Fruit fly (Drosophila melanogaster) whole organism, embryonic: ENCODE results near the gene CG13454.
A peak's percentile ranks its signal among the peaks of the same experiment; 100 is the strongest.

Source experiments
- Abd-B ChIP-seq: fragments of 200-800 bp; sonication (Bioruptor generic); optimal IDR thresholded peaks from 2 replicates; lab custom pipeline; 2018; ENCODE audit warnings: missing biosample characterization, mild to moderate bottlenecking, missing genetic modification characterization, moderate library complexity
- Atf-2 ChIP-seq: fragments of 200-800 bp; sonication (Bioruptor generic); optimal IDR thresholded peaks from 2 replicates; lab custom pipeline; 2016; ENCODE audit warnings: missing biosample characterization, missing genetic modification characterization
- B-H1 ChIP-seq: fragments of 200-800 bp; sonication (Bioruptor generic); IDR thresholded peaks from 3 replicates; pipeline ENCODE4 v1.3.6; 2022; ENCODE audit warnings: missing biosample characterization, missing genetic modification characterization
- CG1024 ChIP-seq: fragments of 200-800 bp; sonication (Bioruptor generic); IDR thresholded peaks from 2 replicates; pipeline ENCODE4 v1.3.6; 2022; ENCODE audit warnings: missing biosample characterization, missing genetic modification characterization
- CG10366 ChIP-seq: fragments of 200-800 bp; sonication (Bioruptor generic); IDR thresholded peaks from 2 replicates; pipeline ENCODE4 v1.3.6; 2022; ENCODE audit warnings: missing biosample characterization, missing genetic modification characterization
- CG10959 ChIP-seq: fragments of 200-800 bp; sonication (Bioruptor generic); IDR thresholded peaks from 2 replicates; pipeline ENCODE4 v1.3.6; 2022; ENCODE audit warnings: missing biosample characterization, missing genetic modification characterization
- CG11456 ChIP-seq: fragments of 200-800 bp; sonication (Bioruptor generic); IDR thresholded peaks from 3 replicates; pipeline ENCODE4 v1.3.6; 2022; ENCODE audit warnings: missing biosample characterization, missing genetic modification characterization
- CG11504 ChIP-seq: fragments of 200-800 bp; sonication (Bioruptor generic); optimal IDR thresholded peaks from 3 replicates; lab custom pipeline; 2019; ENCODE audit warnings: missing biosample characterization, mild to moderate bottlenecking, missing genetic modification characterization, moderate library complexity
- CG13123 ChIP-seq: fragments of 200-800 bp; sonication (Bioruptor generic); optimal IDR thresholded peaks from 2 replicates; lab custom pipeline; 2016; ENCODE audit warnings: missing biosample characterization, missing genetic modification characterization
- CG14667 ChIP-seq: fragments of 200-800 bp; sonication (Bioruptor generic); IDR thresholded peaks from 2 replicates; pipeline ENCODE4 v1.3.6; 2022; ENCODE audit warnings: missing biosample characterization, missing genetic modification characterization
- CG16815 ChIP-seq: fragments of 200-800 bp; sonication (Bioruptor generic); optimal IDR thresholded peaks from 3 replicates; lab custom pipeline; 2017; ENCODE audit warnings: missing biosample characterization, mild to moderate bottlenecking, missing genetic modification characterization
- CG17385 ChIP-seq: fragments of 200-800 bp; sonication (Bioruptor generic); optimal IDR thresholded peaks from 3 replicates; lab custom pipeline; 2018; ENCODE audit warnings: missing biosample characterization, mild to moderate bottlenecking, missing genetic modification characterization
- CG18476 ChIP-seq: fragments of 200-800 bp; sonication (Bioruptor generic); optimal IDR thresholded peaks from 2 replicates; lab custom pipeline; 2016; ENCODE audit warnings: missing biosample characterization, mild to moderate bottlenecking, missing genetic modification characterization
- CG2678 ChIP-seq: fragments of 200-800 bp; sonication (Bioruptor generic); optimal IDR thresholded peaks from 3 replicates; lab custom pipeline; 2019; ENCODE audit warnings: missing biosample characterization, mild to moderate bottlenecking, missing genetic modification characterization, moderate library complexity
- CG2875 ChIP-seq: fragments of 200-800 bp; sonication (Bioruptor generic); optimal IDR thresholded peaks from 2 replicates; lab custom pipeline; 2017; ENCODE audit warnings: missing biosample characterization, mild to moderate bottlenecking, missing genetic modification characterization, missing genetic modification reagents
- CG6854 ChIP-seq: fragments of 200-800 bp; sonication (Bioruptor generic); optimal IDR thresholded peaks from 3 replicates; lab custom pipeline; 2017; ENCODE audit warnings: missing biosample characterization, mild to moderate bottlenecking, missing genetic modification characterization
- CG7987 ChIP-seq: fragments of 200-800 bp; sonication (Bioruptor generic); optimal IDR thresholded peaks from 2 replicates; lab custom pipeline; 2018; ENCODE audit warnings: missing biosample characterization, mild to moderate bottlenecking, missing genetic modification characterization, moderate library complexity
- CG9215 ChIP-seq: fragments of 200-800 bp; sonication (Bioruptor generic); IDR thresholded peaks from 2 replicates; pipeline ENCODE4 v1.3.6; 2022; ENCODE audit warnings: missing biosample characterization, missing genetic modification characterization
- CG9817 ChIP-seq: fragments of 200-800 bp; sonication (Bioruptor generic); optimal IDR thresholded peaks from 2 replicates; lab custom pipeline; 2018; ENCODE audit warnings: missing biosample characterization, mild to moderate bottlenecking, missing genetic modification characterization, moderate library complexity
- Camta ChIP-seq: fragments of 200-800 bp; sonication (Bioruptor generic); optimal IDR thresholded peaks from 2 replicates; lab custom pipeline; 2016; ENCODE audit warnings: missing biosample characterization, missing genetic modification characterization
- HLH54F ChIP-seq: fragments of 200-800 bp; sonication (Bioruptor generic); optimal IDR thresholded peaks from 3 replicates; lab custom pipeline; 2016; ENCODE audit warnings: missing biosample characterization, missing genetic modification characterization
- Max ChIP-seq: fragments of 200-800 bp; sonication (Bioruptor generic); optimal IDR thresholded peaks from 2 replicates; lab custom pipeline; 2016; ENCODE audit warnings: missing biosample characterization, mild to moderate bottlenecking, missing genetic modification characterization
- NC2β ChIP-seq: fragments of 200-800 bp; sonication (Bioruptor generic); optimal IDR thresholded peaks from 2 replicates; lab custom pipeline; 2016; ENCODE audit warnings: missing biosample characterization, missing genetic modification characterization
- Nf-YC ChIP-seq: fragments of 200-800 bp; optimal IDR thresholded peaks from 3 replicates; lab custom pipeline; 2019; ENCODE audit warnings: missing biosample characterization, mild to moderate bottlenecking, missing genetic modification characterization, moderate library complexity
- Oaz ChIP-seq: fragments of 200-800 bp; sonication (Bioruptor generic); IDR thresholded peaks from 2 replicates; pipeline ENCODE4 v1.3.6; 2022; ENCODE audit warnings: missing biosample characterization, missing genetic modification characterization
- Spps ChIP-seq: fragments of 200-800 bp; sonication (Bioruptor generic); optimal IDR thresholded peaks from 2 replicates; lab custom pipeline; 2018; ENCODE audit warnings: missing biosample characterization, mild to moderate bottlenecking, missing genetic modification characterization
- Sry-δ ChIP-seq: fragments of 200-800 bp; sonication (Bioruptor generic); optimal IDR thresholded peaks from 2 replicates; lab custom pipeline; 2016; ENCODE audit warnings: missing biosample characterization, missing genetic modification characterization
- ap ChIP-seq: fragments of 200-800 bp; sonication (Bioruptor generic); IDR thresholded peaks from 2 replicates; pipeline ENCODE4 v1.3.6; 2022; ENCODE audit warnings: missing biosample characterization, missing genetic modification characterization
- ash1 ChIP-seq: fragments of 200-800 bp; sonication (Bioruptor generic); optimal IDR thresholded peaks from 2 replicates; lab custom pipeline; 2018; ENCODE audit warnings: missing biosample characterization, mild to moderate bottlenecking, missing genetic modification characterization
- ato ChIP-seq: fragments of 200-800 bp; sonication (Bioruptor generic); IDR thresholded peaks from 2 replicates; pipeline ENCODE4 v1.3.6; 2022; ENCODE audit warnings: missing biosample characterization, missing genetic modification characterization; ENCODE audit not compliant: partially characterized antibody
- chif ChIP-seq, 2 experiments: fragments of 200-800 bp; sonication (Bioruptor generic); optimal IDR thresholded peaks; 3 replicates each; lab custom pipeline; 2016; ENCODE audit warnings: missing biosample characterization in 2 of 2, missing genetic modification characterization in 2 of 2
- chm ChIP-seq: fragments of 200-800 bp; sonication (Bioruptor generic); IDR thresholded peaks from 2 replicates; pipeline ENCODE4 v1.3.6; 2022; ENCODE audit warnings: missing biosample characterization, missing genetic modification characterization
- corto ChIP-seq: fragments of 200-800 bp; sonication (Bioruptor generic); optimal IDR thresholded peaks from 2 replicates; lab custom pipeline; 2016; ENCODE audit warnings: missing biosample characterization, mild to moderate bottlenecking, missing genetic modification characterization, moderate library complexity
- dpn ChIP-seq, 2 experiments: fragments of 200-800 bp; sonication (Bioruptor generic); optimal IDR thresholded peaks; 3 replicates each; lab custom pipeline; 2016; ENCODE audit warnings: missing biosample characterization in 2 of 2, missing genetic modification characterization in 2 of 2
- emc ChIP-seq: fragments of 200-800 bp; sonication (Bioruptor generic); optimal IDR thresholded peaks from 2 replicates; lab custom pipeline; 2016; ENCODE audit warnings: missing biosample characterization, missing genetic modification characterization
- insv ChIP-seq, 2 experiments: fragments of 200-800 bp; sonication (Bioruptor generic); optimal IDR thresholded peaks; 3 replicates each; lab custom pipeline; 2016 to 2018; ENCODE audit warnings: missing biosample characterization in 2 of 2, missing genetic modification characterization in 2 of 2
- mam ChIP-seq: fragments of 200-800 bp; sonication (Bioruptor generic); optimal IDR thresholded peaks from 3 replicates; lab custom pipeline; 2016; ENCODE audit warnings: missing biosample characterization, missing genetic modification characterization
- mld ChIP-seq: fragments of 200-800 bp; sonication (Bioruptor generic); IDR thresholded peaks from 3 replicates; pipeline ENCODE4 v1.3.6; 2022; ENCODE audit warnings: missing biosample characterization, missing genetic modification characterization; ENCODE audit not compliant: partially characterized antibody
- nerfin-1 ChIP-seq: fragments of 200-800 bp; sonication (Bioruptor generic); optimal IDR thresholded peaks from 3 replicates; lab custom pipeline; 2019; ENCODE audit warnings: missing biosample characterization, mild to moderate bottlenecking, missing genetic modification characterization, moderate library complexity
- org-1 ChIP-seq: fragments of 200-800 bp; sonication (Bioruptor generic); optimal IDR thresholded peaks from 2 replicates; lab custom pipeline; 2017; ENCODE audit warnings: missing biosample characterization, missing genetic modification characterization
- pnt ChIP-seq: fragments of 200-800 bp; sonication (Bioruptor generic); optimal IDR thresholded peaks from 3 replicates; lab custom pipeline; 2016; ENCODE audit warnings: missing biosample characterization, missing genetic modification characterization
- ro ChIP-seq: fragments of 200-800 bp; sonication (Bioruptor generic); IDR thresholded peaks from 2 replicates; pipeline ENCODE4 v1.3.6; 2022; ENCODE audit warnings: missing biosample characterization, missing genetic modification characterization
- sd ChIP-seq: fragments of 200-800 bp; sonication (Bioruptor generic); optimal IDR thresholded peaks from 3 replicates; lab custom pipeline; 2018; ENCODE audit warnings: missing biosample characterization, mild to moderate bottlenecking, missing genetic modification characterization, moderate library complexity
- stwl ChIP-seq: fragments of 200-800 bp; sonication (Bioruptor generic); optimal IDR thresholded peaks from 3 replicates; lab custom pipeline; 2018; ENCODE audit warnings: missing biosample characterization, mild to moderate bottlenecking, missing genetic modification characterization, moderate library complexity
- sug ChIP-seq: fragments of 200-800 bp; optimal IDR thresholded peaks from 2 replicates; lab custom pipeline; 2019; ENCODE audit warnings: missing biosample characterization, mild to moderate bottlenecking, missing genetic modification characterization, moderate library complexity
- usp ChIP-seq: fragments of >200 bp; optimal IDR thresholded peaks from 2 replicates; lab custom pipeline; 2017; ENCODE audit warnings: missing biosample characterization, missing genetic modification characterization
- vvl ChIP-seq: fragments of 200-800 bp; sonication (Bioruptor generic); IDR thresholded peaks from 2 replicates; pipeline ENCODE4 v1.3.6; 2022; ENCODE audit warnings: missing biosample characterization, missing genetic modification characterization
- zen ChIP-seq: fragments of 200-800 bp; sonication (Bioruptor generic); optimal IDR thresholded peaks from 3 replicates; lab custom pipeline; 2018; ENCODE audit warnings: missing biosample characterization, mild to moderate bottlenecking, missing genetic modification characterization, moderate library complexity
- zf30C ChIP-seq: fragments of 200-800 bp; sonication (Bioruptor generic); optimal IDR thresholded peaks from 3 replicates; lab custom pipeline; 2018; ENCODE audit warnings: missing biosample characterization, mild to moderate bottlenecking, missing genetic modification characterization

Gene CG13454

DNA sequence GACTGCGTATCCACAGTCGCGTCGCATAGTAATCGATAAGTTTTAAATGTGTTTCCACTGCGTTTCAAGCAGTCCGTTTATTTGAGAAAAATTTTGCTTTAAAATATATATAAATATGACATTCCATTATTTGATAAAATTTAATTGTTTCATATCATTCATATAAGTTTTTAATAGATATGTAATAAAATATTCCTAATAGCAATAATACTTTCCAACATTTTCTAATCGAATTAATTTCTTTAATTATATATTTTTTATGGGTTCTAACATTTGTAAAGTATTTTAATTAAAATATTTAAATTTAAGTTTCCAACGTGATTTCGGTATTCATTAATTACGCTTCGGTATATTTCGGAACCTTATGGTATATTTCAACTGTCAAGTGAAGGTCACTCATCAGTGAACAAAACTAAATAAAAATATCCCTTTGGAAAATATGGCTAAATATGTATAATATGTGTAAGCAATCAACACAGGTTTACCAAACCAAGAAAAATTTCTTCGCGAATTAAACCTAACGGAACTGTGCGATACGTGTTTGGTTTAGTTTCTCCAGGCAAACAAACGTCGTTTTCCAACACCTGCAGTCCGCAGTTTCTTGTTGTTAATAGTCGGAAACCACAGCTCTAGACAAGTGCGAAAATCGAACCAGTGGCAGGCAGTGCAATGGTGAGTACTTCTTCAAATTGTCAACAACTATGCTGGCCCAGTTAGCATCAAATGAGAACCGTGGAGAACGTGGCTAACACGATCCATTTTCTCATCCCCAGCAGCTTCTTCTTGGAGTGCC, 46.4 kb upstream of the CG13454 start, which contains the start of the genes CG7739 and SCCRO (continued):
- TF ChIP-seq CG11456 (GFP tag; lab: Robert Waterston, UW) (no peak; the same call in 1 of the 3 replicates), CG10366 (GFP tag; lab: Robert Waterston, UW) (peak; percentile 70), CG2678 (tag; lab: Kevin White, UChicago) (peak; percentile 74), pnt (GFP tag; lab: Kevin White, UChicago) (no peak), CG2875 (GFP tag; lab: Kevin White, UChicago) (no peak), mld (GFP tag; lab: Robert Waterston, UW) (no peak), CG16815 (GFP tag; lab: Kevin White, UChicago) (no peak), CG18476 (peak; percentile 1), CG9817 (peak; percentile 71), sd (tag; lab: Kevin White, UChicago) (no peak), CG13123 (GFP tag; lab: Kevin White, UChicago) (no peak), usp (GFP tag; lab: Kevin White, UChicago) (no peak), CG9215 (peak; percentile 53), sug (tag; lab: Kevin White, UChicago) (peak; percentile 17), Sry-δ (GFP tag; lab: Kevin White, UChicago) (peak; percentile 49), mam (peak; percentile 42), Abd-B (peak; percentile 68), CG14667 (GFP tag; lab: Robert Waterston, UW) (0 out of 2 replicates have a peak, but pooled peaks have one; percentile 15), Max (peak; percentile 18), insv (GFP tag; optimal IDR thresholded peaks at IDR 0.05; lab: Kevin White, UChicago) (no peak), ato (GFP tag; lab: Robert Waterston, UW) (no peak), Oaz (GFP tag; lab: Robert Waterston, UW) (0 out of 2 replicates have a peak, but pooled peaks have one; percentile 45), zf30C (no peak), chif (GFP tag; optimal IDR thresholded peaks at IDR 0.05; lab: Kevin White, UChicago) (no peak), B-H1 (peak; percentile 51; the same call in 1 of the 3 replicates), Spps (no peak), chm (GFP tag; lab: Robert Waterston, UW) (peak; percentile 59; the same call in 1 of the 2 replicates), CG10959 (GFP tag; lab: Robert Waterston, UW) (no peak), ap (GFP tag; lab: Robert Waterston, UW) (no peak; the same call in 1 of the 2 replicates), dpn (GFP tag; optimal IDR thresholded peaks at IDR 0.05; lab: Kevin White, UChicago) (peak; percentile 22 to 23), zen (peak; percentile 54), ash1 (GFP tag; lab: Kevin White, UChicago) (no peak), CG17385 (GFP tag; lab: Kevin White, UChicago) (peak; percentile 42), Nf-YC (tag; lab: Kevin White, UChicago) (peak; percentile 61), org-1 (no peak), HLH54F (GFP tag; lab: Kevin White, UChicago) (no peak), stwl (tag; lab: Kevin White, UChicago) (peak; percentile 33), CG7987 (no peak), CG6854 (GFP tag; lab: Kevin White, UChicago) (no peak), corto (GFP tag; lab: Kevin White, UChicago) (peak; percentile 36), NC2β (GFP tag; lab: Kevin White, UChicago) (peak; percentile 32), vvl (peak; percentile 82), nerfin-1 (tag; lab: Kevin White, UChicago) (peak; percentile 5), CG11504 (tag; lab: Kevin White, UChicago) (no peak), ro (no peak), emc (GFP tag; lab: Kevin White, UChicago) (no peak), CG1024 (GFP tag; lab: Robert Waterston, UW) (peak; percentile 62; the same call in 1 of the 2 replicates), Atf-2 (GFP tag; lab: Kevin White, UChicago) (no peak), Camta (GFP tag; lab: Kevin White, UChicago) (no peak)
